Fruit fly (Drosophila melanogaster) whole organism, embryonic: ENCODE results near the gene anox.

ENCODE experiments used
- CG10321 ChIP-seq: fragments of 200-800 bp; sonication (Bioruptor generic); IDR thresholded peaks from 2 replicates; pipeline ENCODE4 v1.3.6; 2022; ENCODE audit warnings: missing biosample characterization, missing genetic modification characterization
- CG11247 ChIP-seq: fragments of 200-800 bp; sonication (Bioruptor generic); IDR thresholded peaks from 2 replicates; pipeline ENCODE4 v1.3.6; 2022; ENCODE audit warnings: missing biosample characterization, missing genetic modification characterization
- CG13424 ChIP-seq: fragments of 200-800 bp; sonication (Bioruptor generic); optimal IDR thresholded peaks from 2 replicates; lab custom pipeline; 2019; ENCODE audit warnings: missing biosample characterization, mild to moderate bottlenecking, missing genetic modification characterization, moderate library complexity
- CG13775 ChIP-seq: fragments of 200-800 bp; sonication (Bioruptor generic); optimal IDR thresholded peaks from 3 replicates; lab custom pipeline; 2017; ENCODE audit warnings: missing biosample characterization, mild to moderate bottlenecking, missing genetic modification characterization
- CG2199 ChIP-seq: fragments of 200-800 bp; sonication (Bioruptor generic); IDR thresholded peaks from 3 replicates; pipeline ENCODE4 v1.3.6; 2022; ENCODE audit warnings: missing biosample characterization, missing genetic modification characterization
- CG2678 ChIP-seq: fragments of 200-800 bp; sonication (Bioruptor generic); optimal IDR thresholded peaks from 3 replicates; lab custom pipeline; 2019; ENCODE audit warnings: missing biosample characterization, mild to moderate bottlenecking, missing genetic modification characterization, moderate library complexity
- CG43689 ChIP-seq: fragments of 200-800 bp; sonication (Bioruptor generic); IDR thresholded peaks from 2 replicates; pipeline ENCODE4 v1.3.6; 2022; ENCODE audit warnings: missing biosample characterization, missing genetic modification characterization
- CG6254 ChIP-seq: fragments of 200-800 bp; sonication (Bioruptor generic); optimal IDR thresholded peaks from 3 replicates; lab custom pipeline; 2017; ENCODE audit warnings: mild to moderate bottlenecking, missing biosample characterization, missing genetic modification reagents, missing genetic modification characterization
- Chrac-16 ChIP-seq: fragments of 200-800 bp; sonication (Bioruptor generic); optimal IDR thresholded peaks from 3 replicates; lab custom pipeline; 2016; ENCODE audit warnings: missing biosample characterization, missing genetic modification characterization
- Dad ChIP-seq: fragments of 200-800 bp; sonication (Bioruptor generic); optimal IDR thresholded peaks from 3 replicates; lab custom pipeline; 2016; ENCODE audit warnings: missing biosample characterization, missing genetic modification characterization
- Dref ChIP-seq: fragments of 200-800 bp; sonication (Bioruptor generic); IDR thresholded peaks from 2 replicates; pipeline ENCODE4 v1.3.6; 2022; ENCODE audit warnings: missing biosample characterization, missing genetic modification characterization
- Drgx ChIP-seq: fragments of 200-800 bp; sonication (Bioruptor generic); IDR thresholded peaks from 2 replicates; pipeline ENCODE4 v1.3.6; 2022; ENCODE audit warnings: missing biosample characterization, missing genetic modification characterization
- Kr ChIP-seq: fragments of 200-800 bp; sonication (Bioruptor generic); optimal IDR thresholded peaks from 2 replicates; lab custom pipeline; 2017; ENCODE audit warnings: missing biosample characterization, mild to moderate bottlenecking, missing genetic modification characterization
- Max ChIP-seq: fragments of 200-800 bp; sonication (Bioruptor generic); optimal IDR thresholded peaks from 2 replicates; lab custom pipeline; 2016; ENCODE audit warnings: missing biosample characterization, mild to moderate bottlenecking, missing genetic modification characterization
- Myb ChIP-seq: fragments of 200-800 bp; sonication (Bioruptor generic); optimal IDR thresholded peaks from 2 replicates; lab custom pipeline; 2016; ENCODE audit warnings: missing biosample characterization, missing genetic modification characterization
- PHDP ChIP-seq: fragments of 200-800 bp; sonication (Bioruptor generic); optimal IDR thresholded peaks from 3 replicates; lab custom pipeline; 2018; ENCODE audit warnings: missing biosample characterization, mild to moderate bottlenecking, missing genetic modification characterization, moderate library complexity
- Rfx ChIP-seq: fragments of 200-800 bp; sonication (Bioruptor generic); IDR thresholded peaks from 2 replicates; pipeline ENCODE4 v1.3.6; 2022; ENCODE audit warnings: missing biosample characterization, missing genetic modification characterization
- Taf1 ChIP-seq: fragments of 200-800 bp; sonication (Bioruptor generic); IDR thresholded peaks from 2 replicates; pipeline ENCODE4 v1.3.6; 2022; ENCODE audit warnings: missing biosample characterization, missing genetic modification characterization
- Tbp ChIP-seq: fragments of >200 bp; optimal IDR thresholded peaks from 2 replicates; lab custom pipeline; 2018; ENCODE audit warnings: missing biosample characterization, missing genetic modification characterization
- Trl ChIP-seq, 3 experiments: fragments of >200 bp in 2 of 3; fragments of 200-800 bp in 1 of 3; sonication (Bioruptor generic) in 1 of 3; optimal IDR thresholded peaks; 2 replicates in 1 of 3; 3 replicates in 2 of 3; lab custom pipeline; 2016 to 2017; ENCODE audit warnings: missing biosample characterization in 1 of 3, missing genetic modification characterization in 1 of 3
- bowl ChIP-seq: fragments of 200-800 bp; sonication (Bioruptor generic); IDR thresholded peaks from 2 replicates; pipeline ENCODE4 v1.3.6; 2022; ENCODE audit warnings: missing biosample characterization, missing genetic modification characterization
- cwo ChIP-seq: fragments of 200-800 bp; sonication (Bioruptor generic); optimal IDR thresholded peaks from 3 replicates; lab custom pipeline; 2017; ENCODE audit warnings: missing biosample characterization, missing genetic modification characterization, mild to moderate bottlenecking, moderate library complexity, missing genetic modification reagents
- ind ChIP-seq: fragments of 200-800 bp; sonication (Bioruptor generic); optimal IDR thresholded peaks from 3 replicates; lab custom pipeline; 2016; ENCODE audit warnings: missing biosample characterization, missing genetic modification characterization
- kni ChIP-seq: fragments of 200-800 bp; sonication (Bioruptor generic); optimal IDR thresholded peaks from 3 replicates; lab custom pipeline; 2017; ENCODE audit warnings: mild to moderate bottlenecking, missing biosample characterization, missing genetic modification reagents, missing genetic modification characterization
- phol ChIP-seq: fragments of 200-800 bp; sonication (Bioruptor generic); optimal IDR thresholded peaks from 3 replicates; lab custom pipeline; 2018; ENCODE audit warnings: missing biosample characterization, mild to moderate bottlenecking, missing genetic modification characterization, moderate library complexity
- sens ChIP-seq: fragments of 200-800 bp; sonication (Bioruptor generic); peaks from one replicate; lab custom pipeline; 2016; ENCODE audit warnings: missing biosample characterization, missing genetic modification characterization

Gene anox

DNA sequence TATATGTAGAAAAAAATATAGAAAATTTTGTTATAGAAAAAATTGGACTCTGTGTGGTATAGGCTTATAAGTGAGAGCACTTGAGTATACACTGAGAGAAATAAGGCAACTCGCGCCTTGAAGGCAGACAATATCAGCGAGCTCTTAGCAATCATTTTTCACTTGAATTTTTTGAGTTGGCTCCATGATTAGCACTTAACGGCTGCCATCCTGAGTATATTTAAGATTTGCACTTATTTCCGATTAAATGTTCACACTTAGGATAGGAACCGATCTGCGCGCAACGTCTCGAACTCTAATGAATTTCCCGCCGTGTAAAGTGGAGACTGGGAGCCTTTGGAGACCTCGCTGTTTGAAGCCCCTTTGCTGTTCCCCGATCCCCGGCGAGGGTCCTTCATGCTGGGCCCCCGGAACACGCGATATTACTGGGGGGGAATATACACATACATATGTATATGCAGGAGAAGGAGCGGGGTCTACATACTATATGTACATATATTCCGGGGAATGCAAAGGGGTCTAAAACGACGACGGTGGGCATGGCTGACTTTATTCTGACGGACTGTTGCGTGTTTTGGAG lies 39.7 kb downstream of the anox start (continued):
- TF ChIP-seq cwo (GFP tag; lab: Kevin White, UChicago) = no peak
- no peak for TF ChIP-seq PHDP (tag; lab: Kevin White, UChicago)
- TF ChIP-seq CG2678 (tag; lab: Kevin White, UChicago) = peak; percentile 6
- no peak for TF ChIP-seq Tbp
- no peak for TF ChIP-seq CG43689 (GFP tag; lab: Robert Waterston, UW)
- no peak for TF ChIP-seq CG11247
- no peak for TF ChIP-seq CG6254 (GFP tag; lab: Kevin White, UChicago)
- TF ChIP-seq Taf1 (GFP tag; lab: Robert Waterston, UW) = no peak
- TF ChIP-seq Kr (GFP tag; lab: Kevin White, UChicago) = no peak
- no peak for TF ChIP-seq Chrac-16 (GFP tag; lab: Kevin White, UChicago)
- no peak for TF ChIP-seq Max (GFP tag; lab: Kevin White, UChicago)
- 0 out of 2 replicates have a peak, but pooled peaks have one; percentile 32 for TF ChIP-seq Drgx
- TF ChIP-seq bowl (GFP tag; lab: Robert Waterston, UW) = no peak
- TF ChIP-seq Dref = no peak
- TF ChIP-seq ind (GFP tag; lab: Kevin White, UChicago) = no peak
- peak; percentile 53 for TF ChIP-seq sens (GFP tag; lab: Kevin White, UChicago)
- TF ChIP-seq kni (GFP tag; lab: Kevin White, UChicago) = no peak
- no peak for TF ChIP-seq Dad (GFP tag; lab: Kevin White, UChicago)
- no peak for TF ChIP-seq CG13775
- TF ChIP-seq phol (tag; lab: Kevin White, UChicago) = peak; percentile 3
- TF ChIP-seq Myb (GFP tag; lab: Kevin White, UChicago) = no peak
- TF ChIP-seq CG13424 (tag; lab: Kevin White, UChicago) = no peak
- TF ChIP-seq CG10321 (GFP tag; lab: Robert Waterston, UW) = no peak
- peak; percentile 26; the same call in 1 of the 2 replicates for TF ChIP-seq Rfx (GFP tag; lab: Robert Waterston, UW)

DNA sequence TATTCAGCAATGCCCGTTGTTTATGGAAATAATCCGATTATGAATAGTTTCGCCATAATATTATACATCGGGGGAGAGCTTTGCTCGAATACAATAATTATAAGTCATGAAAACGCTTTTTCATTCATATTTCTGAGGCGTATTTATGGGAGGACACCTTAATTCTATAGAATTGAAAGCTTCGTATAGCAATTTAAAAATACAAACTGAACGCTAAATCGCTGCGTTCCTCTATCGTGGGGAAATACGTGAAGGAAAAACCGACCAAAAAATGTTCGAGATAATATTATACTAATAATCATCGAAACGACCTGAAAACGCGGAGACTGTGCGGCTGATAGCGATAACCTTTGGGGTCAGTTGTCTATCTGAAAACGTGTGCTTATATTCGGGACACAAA lies 42.6 kb downstream of the anox start:
- peak; percentile 63; the same call in 1 of the 3 replicates for TF ChIP-seq CG2199
- TF ChIP-seq Trl (optimal IDR thresholded peaks at IDR 0.05; lab: Kevin White, UChicago) = no peak
- no peak for TF ChIP-seq Trl (GFP tag; optimal IDR thresholded peaks at IDR 0.05; lab: Kevin White, UChicago)
